Fruit fly (Drosophila melanogaster) Kc167 (cell line): ENCODE data around the gene Cyp4ac3.

Experiments
- Myc ChIP-seq: fragments of >200 bp; optimal IDR thresholded peaks from 2 replicates; lab custom pipeline; 2017; ENCODE audit warnings: missing external identifiers
- Sin3A ChIP-seq: fragments of >200 bp; optimal IDR thresholded peaks from 2 replicates; lab custom pipeline; 2018; ENCODE audit warnings: missing external identifiers
- h ChIP-seq: fragments of >200 bp; optimal IDR thresholded peaks from 3 replicates; lab custom pipeline; 2018; ENCODE audit warnings: missing external identifiers
- insv ChIP-seq: fragments of >200 bp; optimal IDR thresholded peaks from 3 replicates; lab custom pipeline; 2018; ENCODE audit warnings: missing external identifiers
- psq ChIP-seq: fragments of >200 bp; optimal IDR thresholded peaks from 2 replicates; lab custom pipeline; 2017; ENCODE audit warnings: missing external identifiers
- ttk ChIP-seq: sonication (Bioruptor generic); optimal IDR thresholded peaks from 2 replicates; lab custom pipeline; 2017; ENCODE audit warnings: missing external identifiers

DNA sequence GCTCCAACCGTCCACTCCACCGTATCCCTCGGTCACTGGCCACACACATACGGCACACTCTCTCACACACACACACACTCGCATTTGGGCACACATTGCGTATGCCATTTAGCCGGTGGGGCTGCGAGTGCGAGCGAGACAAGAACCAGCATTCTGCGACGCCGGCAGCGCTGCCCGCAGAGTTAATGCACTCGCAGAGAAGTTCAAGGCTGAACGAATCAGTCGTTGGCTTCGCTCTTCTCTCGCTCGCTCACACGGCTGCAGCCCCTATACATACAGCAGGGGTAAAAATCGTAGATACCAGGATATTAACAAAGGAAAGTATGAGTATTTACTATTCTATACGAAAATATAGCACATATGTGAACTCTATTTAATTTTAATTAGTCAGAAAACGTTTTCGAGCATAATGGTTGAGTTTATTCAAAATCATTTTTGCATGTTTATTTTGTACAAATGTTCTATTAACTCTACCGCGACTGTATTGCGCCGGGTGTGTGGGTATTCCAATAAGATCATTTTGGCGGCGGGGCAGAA, 24.7 kb downstream of the Cyp4ac3 start:
- TF ChIP-seq psq (lab: Kevin White, UChicago) (no peak), Myc (lab: Kevin White, UChicago) (no peak), insv (lab: Kevin White, UChicago) (no peak), h (lab: Kevin White, UChicago) (no peak), Sin3A (lab: Kevin White, UChicago) (no peak), ttk (lab: Kevin White, UChicago) (no peak)
